Worm (Caenorhabditis elegans) whole organism, L4 larva: ENCODE data around the gene ags-3.

Source experiments
- F37D6.2 ChIP-seq: sonication (generic microtip); optimal IDR thresholded peaks from 2 replicates; lab custom pipeline; 2016; ENCODE audit warnings: mild to moderate bottlenecking, missing genetic modification characterization, missing compliant biosample characterization
- F44E2.7 ChIP-seq: fragments of 200-800 bp; sonication (Bioruptor generic); IDR thresholded peaks from 2 replicates; pipeline ENCODE4 v2.1.2; 2022; ENCODE audit warnings: missing genetic modification characterization, missing compliant biosample characterization
- F49E8.2 ChIP-seq: sonication (generic microtip); optimal IDR thresholded peaks from 2 replicates; lab custom pipeline; 2016; ENCODE audit warnings: missing compliant biosample characterization, mild to moderate bottlenecking, missing genetic modification characterization, borderline replicate concordance
- T26A8.4 ChIP-seq: fragments of 200-800 bp; sonication (Bioruptor generic); IDR thresholded peaks from 2 replicates; pipeline ENCODE4 v1.3.6; 2022; ENCODE audit warnings: missing genetic modification characterization, missing compliant biosample characterization
- Y75B8A.6 ChIP-seq: fragments of 200-800 bp; sonication (Bioruptor generic); IDR thresholded peaks from 2 replicates; pipeline ENCODE4 v1.3.6; 2022; ENCODE audit warnings: missing genetic modification reagents, missing genetic modification characterization, missing compliant biosample characterization
- ZK337.2 ChIP-seq: fragments of 200-800 bp; sonication (Bioruptor generic); IDR thresholded peaks from 2 replicates; pipeline ENCODE4 v1.3.6; 2022; ENCODE audit warnings: missing genetic modification reagents, missing genetic modification characterization, missing compliant biosample characterization
- aha-1 ChIP-seq: fragments of 150-350 bp; peaks from one replicate; lab custom pipeline; 2014; ENCODE audit warnings: missing biosample characterization, missing genetic modification characterization
- ceh-28 ChIP-seq: fragments of 150-350 bp; optimal IDR thresholded peaks from 2 replicates; lab custom pipeline; 2014; ENCODE audit warnings: missing biosample characterization, missing genetic modification reagents, missing genetic modification characterization
- ces-1 ChIP-seq: fragments of 150-350 bp; sonication (generic microtip); optimal IDR thresholded peaks from 4 replicates; lab custom pipeline; 2014; ENCODE audit warnings: missing biosample characterization, missing genetic modification reagents, missing genetic modification characterization
- ctbp-1 ChIP-seq: fragments of 200-800 bp; sonication (Bioruptor generic); IDR thresholded peaks from 2 replicates; pipeline ENCODE4 v1.3.6; 2022; ENCODE audit warnings: missing genetic modification reagents, missing genetic modification characterization, missing compliant biosample characterization
- daf-16 ChIP-seq, 3 experiments: sonication (generic microtip); optimal IDR thresholded peaks; 2 replicates each; lab custom pipeline; 2016 to 2017; ENCODE audit warnings: missing genetic modification characterization in 3 of 3, missing genetic modification reagents in 3 of 3, mild to moderate bottlenecking in 2 of 3, missing compliant biosample characterization in 2 of 3, missing biosample characterization in 1 of 3, moderate library complexity in 1 of 3
- dmd-6 ChIP-seq: fragments of 200-800 bp; sonication (Bioruptor generic); IDR thresholded peaks from 2 replicates; pipeline ENCODE4 v1.3.6; 2022; ENCODE audit warnings: missing genetic modification reagents, missing genetic modification characterization, missing compliant biosample characterization
- duxl-1 ChIP-seq: sonication (generic microtip); optimal IDR thresholded peaks from 2 replicates; lab custom pipeline; 2016; ENCODE audit warnings: mild to moderate bottlenecking, missing genetic modification characterization, moderate library complexity, missing compliant biosample characterization; ENCODE audit not compliant: poor library complexity
- dve-1 ChIP-seq: sonication (generic microtip); optimal IDR thresholded peaks from 2 replicates; lab custom pipeline; 2017; ENCODE audit warnings: antibody characterized with exemption, mild to moderate bottlenecking, missing genetic modification characterization, missing compliant biosample characterization; ENCODE audit not compliant: insufficient read depth
- egl-43 ChIP-seq: fragments of 200-800 bp; sonication (Bioruptor generic); IDR thresholded peaks from 2 replicates; pipeline ENCODE4 v1.3.6; 2022; ENCODE audit warnings: missing genetic modification reagents, missing genetic modification characterization, missing compliant biosample characterization
- hif-1 ChIP-seq, 2 experiments: sonication (generic microtip); optimal IDR thresholded peaks; 2 replicates each; lab custom pipeline; 2016 to 2017; ENCODE audit warnings: missing compliant biosample characterization in 2 of 2, missing genetic modification characterization in 2 of 2, missing genetic modification reagents in 2 of 2, missing genotype in 2 of 2, mild to moderate bottlenecking in 1 of 2
- hlh-11 ChIP-seq: fragments of 200-800 bp; sonication (Bioruptor generic); optimal IDR thresholded peaks from 2 replicates; lab custom pipeline; 2018; ENCODE audit warnings: mild to moderate bottlenecking, missing genetic modification characterization, missing compliant biosample characterization
- hlh-30 ChIP-seq: sonication (generic microtip); optimal IDR thresholded peaks from 2 replicates; lab custom pipeline; 2017; ENCODE audit warnings: antibody characterized with exemption, mild to moderate bottlenecking, missing genetic modification characterization, missing compliant biosample characterization; ENCODE audit not compliant: insufficient read depth
- hmg-1.1 ChIP-seq: fragments of 200-800 bp; sonication (Bioruptor generic); IDR thresholded peaks from 2 replicates; pipeline ENCODE4 v1.3.6; 2022; ENCODE audit warnings: missing genetic modification reagents, missing genetic modification characterization, missing compliant biosample characterization
- jun-1 ChIP-seq: fragments of 150-350 bp; optimal IDR thresholded peaks from 2 replicates; lab custom pipeline; 2014; ENCODE audit warnings: missing biosample characterization, missing genetic modification reagents, missing genetic modification characterization
- lin-1 ChIP-seq: fragments of 200-800 bp; sonication (Bioruptor generic); IDR thresholded peaks from 2 replicates; pipeline ENCODE4 v1.3.6; 2022; ENCODE audit warnings: missing genetic modification reagents, missing genetic modification characterization, missing compliant biosample characterization
- lsy-2 ChIP-seq, 2 experiments: fragments of 150-350 bp in 1 of 2; sonication (generic microtip) in 1 of 2; optimal IDR thresholded peaks; 2 replicates each; lab custom pipeline; 2014 to 2017; ENCODE audit warnings: missing biosample characterization in 2 of 2, missing genetic modification characterization in 2 of 2
- madf-9 ChIP-seq: fragments of 200-800 bp; sonication (Bioruptor generic); conservative IDR thresholded peaks from 2 replicates; pipeline ENCODE4 v1.3.6; 2022; ENCODE audit warnings: missing genetic modification reagents, missing genetic modification characterization, missing compliant biosample characterization
- mdl-1 ChIP-seq, 2 experiments: fragments of 150-350 bp in 1 of 2; sonication (generic microtip) in 1 of 2; optimal IDR thresholded peaks; 2 replicates each; lab custom pipeline; 2014 to 2017; ENCODE audit warnings: missing biosample characterization in 2 of 2, missing genetic modification characterization in 2 of 2
- mep-1 ChIP-seq: fragments of 150-350 bp; sonication (generic microtip); optimal IDR thresholded peaks from 3 replicates; lab custom pipeline; 2014; ENCODE audit warnings: missing biosample characterization, missing genetic modification characterization
- mes-2 ChIP-seq: sonication (generic microtip); optimal IDR thresholded peaks from 2 replicates; lab custom pipeline; 2016; ENCODE audit warnings: missing genotype, mild to moderate bottlenecking, missing genetic modification characterization, missing compliant biosample characterization; ENCODE audit not compliant: poor library complexity, severe bottlenecking
- mxl-3 ChIP-seq: fragments of 200-800 bp; sonication (Bioruptor generic); optimal IDR thresholded peaks from 2 replicates; lab custom pipeline; 2018; ENCODE audit warnings: mild to moderate bottlenecking, missing genetic modification characterization, missing compliant biosample characterization
- nhr-102 ChIP-seq: sonication (generic microtip); optimal IDR thresholded peaks from 2 replicates; lab custom pipeline; 2016; ENCODE audit warnings: mild to moderate bottlenecking, missing genetic modification characterization, moderate library complexity, missing compliant biosample characterization
- nhr-11 ChIP-seq: fragments of 150-350 bp; optimal IDR thresholded peaks from 2 replicates; lab custom pipeline; 2014; ENCODE audit warnings: missing biosample characterization, missing genetic modification characterization
- nhr-111 ChIP-seq: fragments of 200-800 bp; sonication (Bioruptor generic); optimal IDR thresholded peaks from 2 replicates; lab custom pipeline; 2018; ENCODE audit warnings: mild to moderate bottlenecking, missing genetic modification characterization, missing compliant biosample characterization
- nhr-25 ChIP-seq: sonication (generic microtip); optimal IDR thresholded peaks from 2 replicates; lab custom pipeline; 2017; ENCODE audit warnings: missing genetic modification characterization, mild to moderate bottlenecking, missing compliant biosample characterization, antibody characterized with exemption, moderate library complexity, borderline replicate concordance; ENCODE audit not compliant: insufficient read depth
- nhr-28 ChIP-seq: fragments of 150-350 bp; optimal IDR thresholded peaks from 2 replicates; lab custom pipeline; 2014; ENCODE audit warnings: missing biosample characterization, missing genetic modification characterization
- nhr-42 ChIP-seq: fragments of 200-800 bp; sonication (Bioruptor generic); IDR thresholded peaks from 2 replicates; pipeline ENCODE4 v1.3.6; 2022; ENCODE audit warnings: missing genetic modification characterization, missing compliant biosample characterization
- nhr-48 ChIP-seq: sonication (generic microtip); optimal IDR thresholded peaks from 2 replicates; lab custom pipeline; 2016; ENCODE audit warnings: mild to moderate bottlenecking, missing genetic modification characterization, missing compliant biosample characterization
- nhr-77 ChIP-seq: fragments of 150-350 bp; optimal IDR thresholded peaks from 2 replicates; lab custom pipeline; 2014; ENCODE audit warnings: missing biosample characterization, missing genetic modification characterization
- php-3 ChIP-seq: fragments of 200-800 bp; sonication (Bioruptor generic); IDR thresholded peaks from 2 replicates; pipeline ENCODE4 v1.3.6; 2022; ENCODE audit warnings: missing genetic modification reagents, missing genetic modification characterization, missing compliant biosample characterization
- pqm-1 ChIP-seq: sonication (generic microtip); optimal IDR thresholded peaks from 2 replicates; lab custom pipeline; 2017; ENCODE audit warnings: missing biosample characterization, missing genetic modification characterization
- rbr-2 ChIP-seq: sonication (generic microtip); optimal IDR thresholded peaks from 2 replicates; lab custom pipeline; 2016; ENCODE audit warnings: missing genotype, missing genetic modification characterization, missing compliant biosample characterization
- snpc-1.2 ChIP-seq: fragments of 200-800 bp; sonication (Bioruptor generic); IDR thresholded peaks from 2 replicates; pipeline ENCODE4 v1.3.6; 2022; ENCODE audit warnings: missing genetic modification reagents, missing genetic modification characterization, missing compliant biosample characterization
- snpc-4 ChIP-seq: fragments of 150-350 bp; optimal IDR thresholded peaks from 2 replicates; lab custom pipeline; 2014; ENCODE audit warnings: missing biosample characterization, missing genetic modification characterization
- spr-1 ChIP-seq: sonication (generic microtip); optimal IDR thresholded peaks from 2 replicates; lab custom pipeline; 2016; ENCODE audit warnings: mild to moderate bottlenecking, missing genetic modification characterization, missing compliant biosample characterization
- tra-1 ChIP-seq: fragments of 200-800 bp; sonication (Bioruptor generic); IDR thresholded peaks from 2 replicates; pipeline ENCODE4 v1.3.6; 2022; ENCODE audit warnings: missing genetic modification reagents, missing genetic modification characterization, missing compliant biosample characterization
- unc-62 ChIP-seq, 3 experiments: fragments of 150-350 bp in 1 of 3; sonication (generic microtip); optimal IDR thresholded peaks in 2 of 3; peaks in 1 of 3; 1 replicate in 1 of 3; 2 replicates in 2 of 3; lab custom pipeline; 2014 to 2017; ENCODE audit warnings: missing biosample characterization in 3 of 3, missing genetic modification characterization in 3 of 3, missing genetic modification reagents in 3 of 3, missing genotype in 1 of 3

The ags-3 gene

ce11 chrX:5339357-5339756, 36.0 kb upstream of the ags-3 start (continued):
- TF ChIP-seq egl-43 (GFP tag; lab: Robert Waterston, UW) (no peak), ces-1 (no peak)
- TF ChIP-seq, all 104 proteins: peak for 8

- TF ChIP-seq spr-1 (tag; lab: Kevin White, UChicago) (peak; percentile 7), hlh-30 (tag; lab: Kevin White, UChicago) (no peak), hlh-11 (tag; lab: Kevin White, UChicago) (peak; percentile 41), mdl-1 (tag; optimal IDR thresholded peaks at IDR 0.05; lab: Kevin White, UChicago) (peak in 1 of 2 experiments; percentile 36), nhr-102 (no peak), Y75B8A.6 (no peak), mxl-3 (peak; percentile 68), ceh-28 (tag; lab: Kevin White, UChicago) (no peak), nhr-28 (tag; lab: Kevin White, UChicago) (peak; percentile 8), ctbp-1 (GFP tag; lab: Robert Waterston, UW) (no peak)
Measured at ce11 chrX:5337959-5338358, 34.6 kb upstream of the ags-3 start, which contains the start of gene C26B9.3. TSS of gene C26B9.3 (plus strand) at chrX:5338301.

ce11 chrX:5336498-5336897, 33.1 kb upstream of the ags-3 start:
- TF ChIP-seq nhr-25 (tag; lab: Kevin White, UChicago) (peak; percentile 4), hlh-30 (tag; lab: Kevin White, UChicago) (peak; percentile 95), jun-1 (peak; percentile 26), rbr-2 (peak; percentile 77), hif-1 (tag; optimal IDR thresholded peaks at IDR 0.05; lab: Kevin White, UChicago) (peak in 1 of 2 experiments; percentile 77), F49E8.2 (tag; lab: Kevin White, UChicago) (no peak), unc-62 (GFP tag; optimal IDR thresholded peaks at IDR 0.05 in 1 of 2; lab: Kevin White, UChicago) (peak in 1 of 2 experiments; percentile 95), unc-62 (tag; optimal IDR thresholded peaks at IDR 0.05; lab: Kevin White, UChicago) (no peak), hmg-1.1 (peak; percentile 85), hlh-11 (tag; lab: Kevin White, UChicago) (peak; percentile 89), lin-1 (GFP tag; lab: Robert Waterston, UW) (peak; percentile 62; the same call in 1 of the 2 replicates), pqm-1 (peak; percentile 6), spr-1 (tag; lab: Kevin White, UChicago) (peak; percentile 21), nhr-11 (tag; lab: Kevin White, UChicago) (peak; percentile 55), nhr-42 (0 out of 2 replicates have a peak, but pooled peaks have one; percentile 7), mes-2 (tag; lab: Kevin White, UChicago) (peak; percentile 81), F37D6.2 (peak; percentile 53), ZK337.2 (GFP tag; lab: Robert Waterston, UW) (no peak), ctbp-1 (GFP tag; lab: Robert Waterston, UW) (peak; percentile 48; the same call in 1 of the 2 replicates), duxl-1 (tag; lab: Kevin White, UChicago) (peak; percentile 30), nhr-77 (tag; lab: Kevin White, UChicago) (peak; percentile 61), snpc-1.2 (no peak), nhr-111 (GFP tag; lab: Kevin White, UChicago) (no peak), dmd-6 (GFP tag; lab: Robert Waterston, UW) (peak; percentile 67), T26A8.4 (GFP tag; lab: Robert Waterston, UW) (peak; percentile 59), aha-1 (tag; lab: Kevin White, UChicago) (peak; percentile 93), tra-1 (no peak), nhr-48 (tag; lab: Kevin White, UChicago) (peak; percentile 28), Y75B8A.6 (no peak), php-3 (GFP tag; lab: Robert Waterston, UW) (peak; percentile 73; the same call in 1 of the 2 replicates), snpc-4 (tag; lab: Kevin White, UChicago) (no peak), lsy-2 (tag; optimal IDR thresholded peaks at IDR 0.05; lab: Kevin White, UChicago) (peak in 1 of 2 experiments; percentile 73), madf-9 (peak; percentile 37; the same call in 1 of the 2 replicates), daf-16 (GFP tag; optimal IDR thresholded peaks at IDR 0.05; lab: Kevin White, UChicago) (no peak), daf-16 (tag; optimal IDR thresholded peaks at IDR 0.05; lab: Kevin White, UChicago) (peak; percentile 69), mxl-3 (peak; percentile 92), F44E2.7 (GFP tag; lab: Robert Waterston, UW) (no peak), mep-1 (tag; lab: Kevin White, UChicago) (peak; percentile 81), nhr-102 (peak; percentile 23), dve-1 (peak; percentile 68)
